Worm (Caenorhabditis elegans): ENCODE measurements around the gene pqn-36.

pqn-36 gene

ce11 chrX:15382914-15383313 lies 32.4 kb downstream of the pqn-36 start (continued):
- TF ChIP-seq lin-15B (tag; optimal IDR thresholded peaks at IDR 0.05), result no peak

ce11 chrX:15382256-15382655 lies 33.0 kb downstream of the pqn-36 start:
- TF ChIP-seq pax-3 (tag; optimal IDR thresholded peaks at IDR 0.05) (peak; percentile 25), nhr-237 (tag; optimal IDR thresholded peaks at IDR 0.05) (no peak), blmp-1 (tag; optimal IDR thresholded peaks at IDR 0.05) (peak; percentile 33), mep-1 (tag; optimal IDR thresholded peaks at IDR 0.05) (peak; percentile 2), efl-1 (optimal IDR thresholded peaks at IDR 0.05) (peak; percentile 13 to 14), efl-1 (GFP tag; optimal IDR thresholded peaks at IDR 0.05 in 1 of 2) (no peak), aly-2 (tag; optimal IDR thresholded peaks at IDR 0.05) (no peak), ceh-82 (tag; optimal IDR thresholded peaks at IDR 0.05) (no peak), nhr-85 (tag) (peak; percentile 19), lin-14 (GFP tag; optimal IDR thresholded peaks at IDR 0.05) (peak; percentile 10)

- TF ChIP-seq fkh-10 (GFP tag; optimal IDR thresholded peaks at IDR 0.05) (peak; percentile 57), lin-14 (GFP tag; optimal IDR thresholded peaks at IDR 0.05) (peak; percentile 76), unc-86 (tag; optimal IDR thresholded peaks at IDR 0.05) (no peak)
Observed at ce11 chrX:15381486-15381885, 33.8 kb downstream of the pqn-36 start.

- TF ChIP-seq jun-1 (tag; optimal IDR thresholded peaks at IDR 0.05), result no peak
- no peak for TF ChIP-seq lin-15B (tag; optimal IDR thresholded peaks at IDR 0.05)
- TF ChIP-seq irx-1 (tag; optimal IDR thresholded peaks at IDR 0.05), result no peak
- TF ChIP-seq lir-3 (tag; optimal IDR thresholded peaks at IDR 0.05; ENCODE audit: poor library complexity), result no peak
- TF ChIP-seq unc-130 (tag; optimal IDR thresholded peaks at IDR 0.05), result no peak
- TF ChIP-seq ama-1 (optimal IDR thresholded peaks at IDR 0.05), result no peak
- peak; percentile 64 for TF ChIP-seq blmp-1 (tag; optimal IDR thresholded peaks at IDR 0.05)
- no peak for TF ChIP-seq mef-2 (tag; optimal IDR thresholded peaks at IDR 0.05)
- TF ChIP-seq grh-1 (GFP tag; IDR thresholded peaks at IDR 0.05), result 0 out of 2 replicates have a peak, but pooled peaks have one; percentile 17
- TF ChIP-seq ztf-11 (tag; optimal IDR thresholded peaks at IDR 0.05), result no peak
- no peak for TF ChIP-seq unc-30 (tag; optimal IDR thresholded peaks at IDR 0.05)
- TF ChIP-seq C04F5.9 (tag; optimal IDR thresholded peaks at IDR 0.05), result no peak
- no peak for TF ChIP-seq ets-5 (GFP tag; IDR thresholded peaks at IDR 0.05)
- TF ChIP-seq ceh-90 (tag; optimal IDR thresholded peaks at IDR 0.05), result no peak
Observed at ce11 chrX:15380437-15380836, 34.9 kb downstream of the pqn-36 start.

ce11 chrX:15379882-15380281 lies 35.4 kb downstream of the pqn-36 start:
- TF ChIP-seq nhr-84 (tag; optimal IDR thresholded peaks at IDR 0.05) (no peak), egl-27 (tag; optimal IDR thresholded peaks at IDR 0.05) (no peak), fos-1 (tag; optimal IDR thresholded peaks at IDR 0.05) (no peak), sptf-1 (tag; optimal IDR thresholded peaks at IDR 0.05) (no peak), nhr-90 (tag; optimal IDR thresholded peaks at IDR 0.05; ENCODE audit: poor library complexity) (no peak), nhr-20 (tag; optimal IDR thresholded peaks at IDR 0.05) (peak; percentile 47), alr-1 (tag; optimal IDR thresholded peaks at IDR 0.05; ENCODE audit: borderline replicate concordance) (no peak), lir-3 (tag; optimal IDR thresholded peaks at IDR 0.05; ENCODE audit: poor library complexity) (no peak), mef-2 (tag; optimal IDR thresholded peaks at IDR 0.05) (no peak), C04F5.9 (tag; optimal IDR thresholded peaks at IDR 0.05) (no peak), vab-15 (tag; optimal IDR thresholded peaks at IDR 0.05) (no peak), lin-14 (GFP tag; optimal IDR thresholded peaks at IDR 0.05) (no peak), sup-37 (GFP tag; optimal IDR thresholded peaks at IDR 0.05) (no peak), dpl-1 (GFP tag; optimal IDR thresholded peaks at IDR 0.05) (no peak), hlh-17 (GFP tag; optimal IDR thresholded peaks at IDR 0.05; ENCODE audit: borderline replicate concordance) (no peak), nhr-12 (tag; optimal IDR thresholded peaks at IDR 0.05) (no peak), elt-3 (tag; optimal IDR thresholded peaks at IDR 0.05) (peak in 1 of 6 experiments; percentile 72), snu-23 (GFP tag; optimal IDR thresholded peaks at IDR 0.05) (no peak), grh-1 (GFP tag; IDR thresholded peaks at IDR 0.05) (no peak), nhr-85 (tag) (peak; percentile 81), fkh-10 (GFP tag; optimal IDR thresholded peaks at IDR 0.05) (no peak), lin-13 (GFP tag; optimal IDR thresholded peaks at IDR 0.05) (no peak), nhr-47 (tag; optimal IDR thresholded peaks at IDR 0.05) (no peak)
